Worm (Caenorhabditis elegans): ENCODE data around the gene F31A3.5.

F31A3.5 gene

DNA sequence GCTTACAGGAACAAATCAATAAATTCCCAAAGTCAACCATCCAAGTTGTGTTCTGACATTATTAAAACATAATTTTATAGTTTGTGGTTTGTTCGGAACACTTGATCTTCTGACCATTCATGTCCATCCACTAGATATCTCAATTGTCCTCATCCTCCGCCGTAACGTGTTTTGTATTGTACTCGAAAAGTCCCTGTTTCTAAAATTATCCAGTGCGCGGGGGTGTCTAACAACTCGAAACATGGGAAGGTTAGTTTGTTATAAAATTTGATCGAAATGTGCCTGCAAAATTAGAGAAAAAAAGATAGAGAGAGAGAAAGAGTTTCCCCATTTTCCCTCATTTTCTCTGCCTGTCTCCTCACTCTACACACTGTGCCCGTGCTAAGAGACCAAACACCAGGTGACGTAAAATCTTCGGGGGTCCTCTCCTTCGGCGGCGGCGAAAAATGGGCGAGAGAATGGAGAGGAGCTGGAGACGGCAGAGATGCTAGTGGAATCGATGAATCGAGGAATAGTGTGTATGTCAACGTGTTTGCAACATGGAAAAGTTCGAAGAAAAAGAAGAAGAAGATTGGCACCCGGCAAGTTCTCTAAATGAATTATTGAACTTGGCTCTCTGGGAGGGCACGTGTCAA, 57.7 kb downstream of the F31A3.5 start:
- peak; percentile 87 for TF ChIP-seq mdl-1 (tag; optimal IDR thresholded peaks at IDR 0.05)
- peak; percentile 37 for TF ChIP-seq lin-15B (tag; optimal IDR thresholded peaks at IDR 0.05)
- no peak for TF ChIP-seq nhr-77 (tag; optimal IDR thresholded peaks at IDR 0.05)
- TF ChIP-seq eor-1 (tag; optimal IDR thresholded peaks at IDR 0.05) = no peak
- peak; percentile 7 for TF ChIP-seq elt-1 (tag; optimal IDR thresholded peaks at IDR 0.05)
- TF ChIP-seq ceh-9 (tag; optimal IDR thresholded peaks at IDR 0.05) = no peak
- no peak for TF ChIP-seq ceh-16 (tag; optimal IDR thresholded peaks at IDR 0.05)
- peak; percentile 87 for TF ChIP-seq pha-4 (tag; optimal IDR thresholded peaks at IDR 0.05)
- TF ChIP-seq nhr-237 (tag; optimal IDR thresholded peaks at IDR 0.05) = no peak
- TF ChIP-seq nhr-43 (tag; optimal IDR thresholded peaks at IDR 0.05; ENCODE audit: poor library complexity, severe bottlenecking) = peak; percentile 64
- peak; percentile 28 for TF ChIP-seq snpc-4 (tag; optimal IDR thresholded peaks at IDR 0.05)
- peak; percentile 85 for TF ChIP-seq elt-2 (tag; optimal IDR thresholded peaks at IDR 0.05)
- no peak for TF ChIP-seq fos-1 (tag; optimal IDR thresholded peaks at IDR 0.05)
- peak; percentile 60 for TF ChIP-seq nhr-23 (tag; optimal IDR thresholded peaks at IDR 0.05)
- peak; percentile 70 for TF ChIP-seq hmg-11 (tag; optimal IDR thresholded peaks at IDR 0.05)
- no peak for TF ChIP-seq aly-2 (tag; optimal IDR thresholded peaks at IDR 0.05)
- peak; percentile 78 for TF ChIP-seq ceh-28 (tag; optimal IDR thresholded peaks at IDR 0.05)
- TF ChIP-seq nhr-76 (tag; optimal IDR thresholded peaks at IDR 0.05) = no peak
- TF ChIP-seq tbx-2 (tag; optimal IDR thresholded peaks at IDR 0.05) = peak; percentile 71
- TF ChIP-seq pqm-1 (tag; optimal IDR thresholded peaks at IDR 0.05) = peak; percentile 58
- no peak for TF ChIP-seq sea-2 (GFP tag; optimal IDR thresholded peaks at IDR 0.05)
- TF ChIP-seq daf-12 (tag; optimal IDR thresholded peaks at IDR 0.05) = peak; percentile 36
- TF ChIP-seq ama-1 (optimal IDR thresholded peaks at IDR 0.05) = no peak
- peak; percentile 89 for TF ChIP-seq nfya-1 (tag; optimal IDR thresholded peaks at IDR 0.05; ENCODE audit: insufficient read depth)
- TF ChIP-seq egl-27 (tag; optimal IDR thresholded peaks at IDR 0.05) = peak; percentile 70
- peak; percentile 19 for TF ChIP-seq nhr-25 (tag; optimal IDR thresholded peaks at IDR 0.05)
- no peak for TF ChIP-seq nhr-67 (tag; optimal IDR thresholded peaks at IDR 0.05)
- TF ChIP-seq elt-3 (tag; optimal IDR thresholded peaks at IDR 0.05) = no peak
- TF ChIP-seq zag-1 (tag; optimal IDR thresholded peaks at IDR 0.05) = no peak
- no peak for TF ChIP-seq unc-39 (tag; optimal IDR thresholded peaks at IDR 0.05)
- TF ChIP-seq unc-62 (GFP tag; optimal IDR thresholded peaks at IDR 0.05) = peak; percentile 42
- TF ChIP-seq skn-1 (tag; optimal IDR thresholded peaks at IDR 0.05) = no peak
- TF ChIP-seq R02D3.7 (tag; optimal IDR thresholded peaks at IDR 0.05) = peak; percentile 53
- peak; percentile 68 for TF ChIP-seq lin-39 (tag; optimal IDR thresholded peaks at IDR 0.05)
- TF ChIP-seq ztf-11 (tag; optimal IDR thresholded peaks at IDR 0.05) = no peak
- TF ChIP-seq ztf-4 (tag; optimal IDR thresholded peaks at IDR 0.05) = no peak
- TF ChIP-seq fkh-10 (GFP tag; optimal IDR thresholded peaks at IDR 0.05) = peak; percentile 26
- peak; percentile 81 for TF ChIP-seq egl-5 (tag; optimal IDR thresholded peaks at IDR 0.05)
- no peak for TF ChIP-seq mml-1 (tag; optimal IDR thresholded peaks at IDR 0.05)
- TF ChIP-seq fkh-2 (tag; optimal IDR thresholded peaks at IDR 0.05) = no peak
- no peak for TF ChIP-seq nhr-28 (tag; optimal IDR thresholded peaks at IDR 0.05)
- peak; percentile 71 for TF ChIP-seq nhr-11 (tag; optimal IDR thresholded peaks at IDR 0.05)
- TF ChIP-seq lsy-12 (tag; optimal IDR thresholded peaks at IDR 0.05) = peak; percentile 23
- TF ChIP-seq ceh-82 (tag; optimal IDR thresholded peaks at IDR 0.05) = no peak
- no peak for TF ChIP-seq ZK546.5 (tag; optimal IDR thresholded peaks at IDR 0.05)

All from whole organism, L3 larva.